Fruit fly (Drosophila melanogaster): ENCODE data around the gene Oatp33Eb.

The Oatp33Eb gene

DNA sequence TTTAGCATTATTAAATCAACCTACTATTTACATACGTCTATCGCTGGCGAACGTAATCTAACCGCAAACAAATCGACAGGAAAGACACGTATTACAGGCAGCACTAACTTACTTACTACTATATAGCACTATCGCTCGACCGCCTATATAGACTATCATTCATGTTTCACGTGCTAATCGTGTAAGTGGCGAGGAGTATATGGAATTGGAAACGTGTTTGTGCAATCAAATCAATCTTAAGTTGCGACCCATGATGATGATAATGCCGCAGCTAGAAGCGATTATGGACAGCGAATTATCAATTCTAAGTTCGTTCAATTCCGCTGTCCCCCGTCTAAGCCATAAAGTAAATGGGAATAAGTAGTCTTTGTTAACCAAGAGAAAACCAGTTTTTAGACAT, 39.5 kb downstream of the Oatp33Eb start:
- TF ChIP-seq CG4496 (GFP tag; IDR thresholded peaks at IDR 0.05) = no peak
- TF ChIP-seq CG10348 (GFP tag; IDR thresholded peaks at IDR 0.05) = no peak
- no peak for TF ChIP-seq rn (GFP tag; IDR thresholded peaks at IDR 0.05)
- no peak for TF ChIP-seq Snoo (tag; optimal IDR thresholded peaks at IDR 0.05)
- TF ChIP-seq CG9948 (tag; optimal IDR thresholded peaks at IDR 0.05) = no peak
- TF ChIP-seq CG8159 (tag; optimal IDR thresholded peaks at IDR 0.05) = no peak
- no peak for TF ChIP-seq CG12605 (GFP tag; IDR thresholded peaks at IDR 0.05)

dm6 chr2L:12489470-12489869, 41.2 kb downstream of the Oatp33Eb start:
- TF ChIP-seq CG34367 (tag; optimal IDR thresholded peaks at IDR 0.05) (no peak), EcR (GFP tag; optimal IDR thresholded peaks at IDR 0.05) (peak; percentile 78)

DNA sequence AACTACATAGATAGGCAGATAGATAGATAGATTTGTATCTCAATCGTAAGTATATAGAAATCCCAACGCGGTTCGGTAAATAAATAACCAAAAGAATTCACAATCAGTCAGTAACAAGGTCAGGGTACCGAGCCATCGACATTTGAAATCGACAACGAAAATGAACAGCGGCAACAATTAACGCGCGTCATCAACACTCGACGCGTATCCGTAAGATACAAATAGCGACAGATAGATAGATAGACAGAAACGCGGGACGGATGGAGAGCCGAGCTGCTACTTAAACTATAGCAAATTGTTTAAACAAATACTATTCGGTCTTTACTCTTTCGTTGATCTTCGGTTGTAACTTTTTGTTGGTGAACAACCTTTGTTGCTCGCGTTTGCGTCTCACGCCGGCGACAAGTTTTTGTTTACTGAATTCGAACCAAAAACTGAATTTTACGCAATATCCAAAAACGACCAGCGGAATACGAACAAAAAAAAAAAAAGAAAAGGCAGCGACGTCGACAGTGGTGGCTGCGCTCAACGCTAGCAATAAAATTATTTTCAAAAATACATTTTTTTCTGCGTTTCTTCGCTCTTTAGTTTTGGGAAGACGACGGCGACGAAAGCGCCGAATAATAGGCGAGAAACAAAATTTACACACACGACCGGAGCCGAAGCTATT, 45.0 kb downstream of the Oatp33Eb start:
- TF ChIP-seq CG32121 (GFP tag; IDR thresholded peaks at IDR 0.05) (0 out of 2 replicates have a peak, but pooled peaks have one; percentile 60), CG8301 (tag; optimal IDR thresholded peaks at IDR 0.05) (no peak)

- TF ChIP-seq CG12605 (GFP tag; IDR thresholded peaks at IDR 0.05) (peak; percentile 73; the same call in 1 of the 2 replicates), EcR (GFP tag; optimal IDR thresholded peaks at IDR 0.05) (no peak), Snoo (tag; optimal IDR thresholded peaks at IDR 0.05) (peak; percentile 16), CG4496 (GFP tag; IDR thresholded peaks at IDR 0.05) (peak; percentile 35; the same call in 1 of the 3 replicates), Pif1B (GFP tag; optimal IDR thresholded peaks at IDR 0.05) (no peak), gl (tag; optimal IDR thresholded peaks at IDR 0.05) (no peak), CG34367 (tag; optimal IDR thresholded peaks at IDR 0.05) (no peak), D1 (tag; optimal IDR thresholded peaks at IDR 0.05) (no peak), Pif1A (GFP tag; optimal IDR thresholded peaks at IDR 0.05) (no peak), fd96Ca (GFP tag; IDR thresholded peaks at IDR 0.05) (no peak)
Observed at dm6 chr2L:12493771-12494317, 45.6 kb downstream of the Oatp33Eb start.

- TF ChIP-seq EcR (GFP tag; optimal IDR thresholded peaks at IDR 0.05) (peak; percentile 30), fd96Ca (GFP tag; IDR thresholded peaks at IDR 0.05) (no peak), CG8159 (tag; optimal IDR thresholded peaks at IDR 0.05) (no peak), D1 (tag; optimal IDR thresholded peaks at IDR 0.05) (no peak), Snoo (tag; optimal IDR thresholded peaks at IDR 0.05) (no peak), CG9948 (tag; optimal IDR thresholded peaks at IDR 0.05) (no peak), Pif1B (GFP tag; optimal IDR thresholded peaks at IDR 0.05) (no peak)
Observed at dm6 chr2L:12495196-12495595, 46.9 kb downstream of the Oatp33Eb start.

dm6 chr2L:12497283-12498265, 49.3 kb downstream of the Oatp33Eb start, which contains the start of gene t-cup:
t-cup (minus strand) TSS chr2L:12497333.
- TF ChIP-seq CG17806 (tag; optimal IDR thresholded peaks at IDR 0.05) (peak; percentile 5), gl (tag; optimal IDR thresholded peaks at IDR 0.05) (peak; percentile 40), CG15710 (tag; optimal IDR thresholded peaks at IDR 0.05) (peak; percentile 4), Pif1A (GFP tag; optimal IDR thresholded peaks at IDR 0.05) (peak; percentile 28), EcR (GFP tag; optimal IDR thresholded peaks at IDR 0.05) (peak; percentile 38), fd96Ca (GFP tag; IDR thresholded peaks at IDR 0.05) (no peak), CG14655 (GFP tag; optimal IDR thresholded peaks at IDR 0.05) (no peak), Snoo (tag; optimal IDR thresholded peaks at IDR 0.05) (peak; percentile 46), CG8301 (tag; optimal IDR thresholded peaks at IDR 0.05) (no peak), CG13204 (GFP tag; optimal IDR thresholded peaks at IDR 0.05) (no peak), Pif1B (GFP tag; optimal IDR thresholded peaks at IDR 0.05) (peak; percentile 69), CG9948 (tag; optimal IDR thresholded peaks at IDR 0.05) (no peak), CG4496 (GFP tag; IDR thresholded peaks at IDR 0.05) (0 out of 3 replicates have a peak, but pooled peaks have one; percentile 34), CG8159 (tag; optimal IDR thresholded peaks at IDR 0.05) (peak; percentile 32), CG12605 (GFP tag; IDR thresholded peaks at IDR 0.05) (no peak)

- no peak for TF ChIP-seq EcR (GFP tag; optimal IDR thresholded peaks at IDR 0.05)
- peak; percentile 40 for TF ChIP-seq Ets98B (GFP tag; IDR thresholded peaks at IDR 0.05)
- TF ChIP-seq CG12605 (GFP tag; IDR thresholded peaks at IDR 0.05) = peak; percentile 22; the same call in 1 of the 2 replicates
- peak; percentile 62; the same call in 2 of the 3 replicates for TF ChIP-seq CG4496 (GFP tag; IDR thresholded peaks at IDR 0.05)
Observed at dm6 chr2L:12498538-12498937, 50.3 kb downstream of the Oatp33Eb start.

Data from whole organism, pupa.